Worm (Caenorhabditis elegans): ENCODE results near the gene sra-11.
"Not testable (repeated sequence)": the region's sequence is repeated elsewhere in the genome, so short reads cannot be mapped to it uniquely, and the experiment has no call there.

The sra-11 gene

ce11 chrII:10924669-10925068 is 14.6 kb upstream of the sra-11 start:
- TF ChIP-seq ztf-29 (GFP tag; IDR thresholded peaks at IDR 0.05): no peak
- TF ChIP-seq flt-1 (GFP tag; IDR thresholded peaks at IDR 0.05): no peak
- TF ChIP-seq ref-1 (GFP tag; conservative IDR thresholded peaks at IDR 0.05): no peak
- TF ChIP-seq klf-2 (GFP tag; conservative IDR thresholded peaks at IDR 0.05): no peak
- TF ChIP-seq T22C8.4 (GFP tag; IDR thresholded peaks at IDR 0.05): no peak
- no peak for TF ChIP-seq tab-1 (GFP tag; IDR thresholded peaks at IDR 0.05)
- no peak for TF ChIP-seq cog-1 (tag; optimal IDR thresholded peaks at IDR 0.05)
- TF ChIP-seq med-1 (GFP tag; optimal IDR thresholded peaks at IDR 0.05; ENCODE audit: insufficient read depth): no peak
- no peak for TF ChIP-seq ztf-23 (GFP tag; IDR thresholded peaks at IDR 0.05)

ce11 chrII:10923948-10924347 is 13.8 kb upstream of the sra-11 start, which contains the start of gene Y19D2B.2:
Gene Y19D2B.2, plus strand, starts transcription at chrII:10924248.
- TF ChIP-seq med-1 (GFP tag; optimal IDR thresholded peaks at IDR 0.05; ENCODE audit: insufficient read depth): no peak
- no peak for TF ChIP-seq ztf-29 (GFP tag; IDR thresholded peaks at IDR 0.05)
- TF ChIP-seq klf-2 (GFP tag; conservative IDR thresholded peaks at IDR 0.05): no peak
- no peak for TF ChIP-seq ref-1 (GFP tag; conservative IDR thresholded peaks at IDR 0.05)
- TF ChIP-seq cog-1 (tag; optimal IDR thresholded peaks at IDR 0.05): no peak
- TF ChIP-seq T22C8.4 (GFP tag; IDR thresholded peaks at IDR 0.05): no peak
- no peak for TF ChIP-seq flt-1 (GFP tag; IDR thresholded peaks at IDR 0.05)
- TF ChIP-seq ztf-23 (GFP tag; IDR thresholded peaks at IDR 0.05): no peak
- no peak for TF ChIP-seq tab-1 (GFP tag; IDR thresholded peaks at IDR 0.05)

ce11 chrII:10922874-10923273 is 12.8 kb upstream of the sra-11 start, which contains the start of gene Y19D2B.1:
Gene Y19D2B.1, minus strand, starts transcription at chrII:10922974.
- TF ChIP-seq ztf-23 (GFP tag; IDR thresholded peaks at IDR 0.05); flt-1 (GFP tag; IDR thresholded peaks at IDR 0.05); med-1 (GFP tag; optimal IDR thresholded peaks at IDR 0.05; ENCODE audit: insufficient read depth): not testable (repeated sequence)

- TF ChIP-seq cog-1 (tag; optimal IDR thresholded peaks at IDR 0.05) (no peak), ztf-29 (GFP tag; IDR thresholded peaks at IDR 0.05) (no peak), ref-1 (GFP tag; conservative IDR thresholded peaks at IDR 0.05) (no peak), tab-1 (GFP tag; IDR thresholded peaks at IDR 0.05) (no peak), flt-1 (GFP tag; IDR thresholded peaks at IDR 0.05) (no peak), med-1 (GFP tag; optimal IDR thresholded peaks at IDR 0.05; ENCODE audit: insufficient read depth) (no peak), T22C8.4 (GFP tag; IDR thresholded peaks at IDR 0.05) (no peak), ztf-23 (GFP tag; IDR thresholded peaks at IDR 0.05) (no peak), klf-2 (GFP tag; conservative IDR thresholded peaks at IDR 0.05) (no peak)
Observed at ce11 chrII:10918293-10918756, 8.2 kb upstream of the sra-11 start, which contains the start of gene tba-4. Gene tba-4, plus strand, starts transcription at chrII:10918706.

- no peak for TF ChIP-seq cog-1 (tag; optimal IDR thresholded peaks at IDR 0.05)
- no peak for TF ChIP-seq med-1 (GFP tag; optimal IDR thresholded peaks at IDR 0.05; ENCODE audit: insufficient read depth)
- no peak for TF ChIP-seq tab-1 (GFP tag; IDR thresholded peaks at IDR 0.05)
- no peak for TF ChIP-seq klf-2 (GFP tag; conservative IDR thresholded peaks at IDR 0.05)
- TF ChIP-seq ref-1 (GFP tag; conservative IDR thresholded peaks at IDR 0.05): no peak
- no peak for TF ChIP-seq ztf-23 (GFP tag; IDR thresholded peaks at IDR 0.05)
- TF ChIP-seq ztf-29 (GFP tag; IDR thresholded peaks at IDR 0.05): no peak
- no peak for TF ChIP-seq flt-1 (GFP tag; IDR thresholded peaks at IDR 0.05)
- TF ChIP-seq T22C8.4 (GFP tag; IDR thresholded peaks at IDR 0.05): no peak
Observed at ce11 chrII:10917174-10917573, 7.1 kb upstream of the sra-11 start, which contains the start of gene F44F4.10. Gene F44F4.10, minus strand, starts transcription at chrII:10917274.

ce11 chrII:10915732-10916131 is 5.6 kb upstream of the sra-11 start, which contains the start of gene F44F4.9:
Gene F44F4.9, minus strand, starts transcription at chrII:10915832.
- no peak for TF ChIP-seq T22C8.4 (GFP tag; IDR thresholded peaks at IDR 0.05)
- TF ChIP-seq klf-2 (GFP tag; conservative IDR thresholded peaks at IDR 0.05): no peak
- no peak for TF ChIP-seq tab-1 (GFP tag; IDR thresholded peaks at IDR 0.05)
- no peak for TF ChIP-seq flt-1 (GFP tag; IDR thresholded peaks at IDR 0.05)
- no peak for TF ChIP-seq med-1 (GFP tag; optimal IDR thresholded peaks at IDR 0.05; ENCODE audit: insufficient read depth)
- no peak for TF ChIP-seq ref-1 (GFP tag; conservative IDR thresholded peaks at IDR 0.05)
- no peak for TF ChIP-seq cog-1 (tag; optimal IDR thresholded peaks at IDR 0.05)
- no peak for TF ChIP-seq ztf-23 (GFP tag; IDR thresholded peaks at IDR 0.05)
- TF ChIP-seq ztf-29 (GFP tag; IDR thresholded peaks at IDR 0.05): no peak

ce11 chrII:10914366-10914765 is 4.2 kb upstream of the sra-11 start, which contains the start of gene F44F4.15:
Gene F44F4.15, plus strand, starts transcription at chrII:10914666.
- TF ChIP-seq cog-1 (tag; optimal IDR thresholded peaks at IDR 0.05) (no peak), T22C8.4 (GFP tag; IDR thresholded peaks at IDR 0.05) (no peak), ztf-29 (GFP tag; IDR thresholded peaks at IDR 0.05) (no peak), ref-1 (GFP tag; conservative IDR thresholded peaks at IDR 0.05) (no peak), med-1 (GFP tag; optimal IDR thresholded peaks at IDR 0.05; ENCODE audit: insufficient read depth) (no peak), flt-1 (GFP tag; IDR thresholded peaks at IDR 0.05) (no peak), ztf-23 (GFP tag; IDR thresholded peaks at IDR 0.05) (no peak), tab-1 (GFP tag; IDR thresholded peaks at IDR 0.05) (no peak), klf-2 (GFP tag; conservative IDR thresholded peaks at IDR 0.05) (no peak)

ce11 chrII:10912995-10913394 is 2.9 kb upstream of the sra-11 start:
- TF ChIP-seq ref-1 (GFP tag; conservative IDR thresholded peaks at IDR 0.05): no peak
- no peak for TF ChIP-seq tab-1 (GFP tag; IDR thresholded peaks at IDR 0.05)
- no peak for TF ChIP-seq T22C8.4 (GFP tag; IDR thresholded peaks at IDR 0.05)
- no peak for TF ChIP-seq ztf-23 (GFP tag; IDR thresholded peaks at IDR 0.05)
- TF ChIP-seq cog-1 (tag; optimal IDR thresholded peaks at IDR 0.05): no peak
- TF ChIP-seq flt-1 (GFP tag; IDR thresholded peaks at IDR 0.05): no peak
- no peak for TF ChIP-seq ztf-29 (GFP tag; IDR thresholded peaks at IDR 0.05)
- TF ChIP-seq klf-2 (GFP tag; conservative IDR thresholded peaks at IDR 0.05): no peak
- no peak for TF ChIP-seq med-1 (GFP tag; optimal IDR thresholded peaks at IDR 0.05; ENCODE audit: insufficient read depth)

- TF ChIP-seq cog-1 (tag; optimal IDR thresholded peaks at IDR 0.05); T22C8.4 (GFP tag; IDR thresholded peaks at IDR 0.05); tab-1 (GFP tag; IDR thresholded peaks at IDR 0.05): not testable (repeated sequence)
Observed at ce11 chrII:10904379-10904778, 5.7 kb downstream of the sra-11 start, which contains the start of gene sra-12. Gene sra-12, minus strand, starts transcription at chrII:10904479.

ce11 chrII:10902104-10902503 is 8.0 kb downstream of the sra-11 start, which contains the start of gene gly-1:
Gene gly-1, minus strand, starts transcription at chrII:10902204.
- TF ChIP-seq T22C8.4 (GFP tag; IDR thresholded peaks at IDR 0.05): no peak
- no peak for TF ChIP-seq ref-1 (GFP tag; conservative IDR thresholded peaks at IDR 0.05)
- no peak for TF ChIP-seq flt-1 (GFP tag; IDR thresholded peaks at IDR 0.05)
- no peak for TF ChIP-seq ztf-23 (GFP tag; IDR thresholded peaks at IDR 0.05)
- TF ChIP-seq tab-1 (GFP tag; IDR thresholded peaks at IDR 0.05): no peak
- TF ChIP-seq klf-2 (GFP tag; conservative IDR thresholded peaks at IDR 0.05): no peak
- TF ChIP-seq ztf-29 (GFP tag; IDR thresholded peaks at IDR 0.05): no peak
- TF ChIP-seq cog-1 (tag; optimal IDR thresholded peaks at IDR 0.05): no peak
- no peak for TF ChIP-seq med-1 (GFP tag; optimal IDR thresholded peaks at IDR 0.05; ENCODE audit: insufficient read depth)
